Fruit fly (Drosophila melanogaster) whole organism, embryonic: ENCODE measurements around the gene GCS2alpha.
A peak's percentile ranks its signal among the peaks of the same experiment; 100 is the strongest.

Experiments used
- Abd-B ChIP-seq: fragments of 200-800 bp; sonication (Bioruptor generic); optimal IDR thresholded peaks from 2 replicates; lab custom pipeline; 2018; ENCODE audit warnings: missing biosample characterization, mild to moderate bottlenecking, missing genetic modification characterization, moderate library complexity
- Atf-2 ChIP-seq: fragments of 200-800 bp; sonication (Bioruptor generic); optimal IDR thresholded peaks from 2 replicates; lab custom pipeline; 2016; ENCODE audit warnings: missing biosample characterization, missing genetic modification characterization
- Awh ChIP-seq: fragments of 200-800 bp; sonication (Bioruptor generic); IDR thresholded peaks from 2 replicates; pipeline ENCODE4, ENCODE4 v1.3.6; 2022; ENCODE audit warnings: missing biosample characterization, missing genetic modification characterization
- CG10366 ChIP-seq: fragments of 200-800 bp; sonication (Bioruptor generic); IDR thresholded peaks from 2 replicates; pipeline ENCODE4 v1.3.6; 2022; ENCODE audit warnings: missing biosample characterization, missing genetic modification characterization
- CG11504 ChIP-seq: fragments of 200-800 bp; sonication (Bioruptor generic); optimal IDR thresholded peaks from 3 replicates; lab custom pipeline; 2019; ENCODE audit warnings: missing biosample characterization, mild to moderate bottlenecking, missing genetic modification characterization, moderate library complexity
- CG11696 ChIP-seq: fragments of 200-800 bp; sonication (Bioruptor generic); IDR thresholded peaks from 2 replicates; pipeline ENCODE4 v1.3.6; 2022; ENCODE audit warnings: missing biosample characterization, missing genetic modification characterization
- CG11723 ChIP-seq: fragments of 200-800 bp; sonication (Bioruptor generic); optimal IDR thresholded peaks from 2 replicates; lab custom pipeline; 2017; ENCODE audit warnings: missing biosample characterization, mild to moderate bottlenecking, missing genetic modification characterization
- CG12155 ChIP-seq: fragments of 200-800 bp; sonication (Bioruptor generic); optimal IDR thresholded peaks from 3 replicates; lab custom pipeline; 2016; ENCODE audit warnings: missing biosample characterization, missing genetic modification characterization
- CG13894 ChIP-seq: fragments of 200-800 bp; sonication (Bioruptor generic); optimal IDR thresholded peaks from 3 replicates; lab custom pipeline; 2018; ENCODE audit warnings: missing biosample characterization, mild to moderate bottlenecking, missing genetic modification characterization, moderate library complexity
- CG14050 ChIP-seq: fragments of 200-800 bp; sonication (Bioruptor generic); IDR thresholded peaks from 3 replicates; pipeline ENCODE4 v1.3.6; 2022; ENCODE audit warnings: missing biosample characterization, missing genetic modification characterization
- CG15011 ChIP-seq: fragments of 200-800 bp; sonication (Bioruptor generic); optimal IDR thresholded peaks from 3 replicates; lab custom pipeline; 2018; ENCODE audit warnings: missing biosample characterization, mild to moderate bottlenecking, missing genetic modification characterization
- CG15269 ChIP-seq: fragments of 200-800 bp; sonication (Bioruptor generic); optimal IDR thresholded peaks from 2 replicates; lab custom pipeline; 2018; ENCODE audit warnings: missing biosample characterization, mild to moderate bottlenecking, missing genetic modification characterization, moderate library complexity
- CG15479 ChIP-seq: fragments of 200-800 bp; sonication (Bioruptor generic); optimal IDR thresholded peaks from 3 replicates; lab custom pipeline; 2019; ENCODE audit warnings: missing biosample characterization, mild to moderate bottlenecking, missing genetic modification characterization, moderate library complexity
- CG15601 ChIP-seq: fragments of 200-800 bp; sonication (Bioruptor generic); optimal IDR thresholded peaks from 3 replicates; lab custom pipeline; 2019; ENCODE audit warnings: missing biosample characterization, mild to moderate bottlenecking, missing genetic modification characterization, moderate library complexity
- CG16863 ChIP-seq: fragments of 200-800 bp; sonication (Bioruptor generic); optimal IDR thresholded peaks from 3 replicates; lab custom pipeline; 2016; ENCODE audit warnings: missing biosample characterization, missing genetic modification characterization
- CG17361 ChIP-seq: fragments of 200-800 bp; sonication (Bioruptor generic); IDR thresholded peaks from 3 replicates; pipeline ENCODE4 v1.3.6; 2022; ENCODE audit warnings: missing biosample characterization, missing genetic modification characterization
- CG17829 ChIP-seq: fragments of 200-800 bp; optimal IDR thresholded peaks from 2 replicates; lab custom pipeline; 2019; ENCODE audit warnings: missing biosample characterization, mild to moderate bottlenecking, missing genetic modification characterization, moderate library complexity
- CG3407 ChIP-seq: fragments of 200-800 bp; sonication (Bioruptor generic); optimal IDR thresholded peaks from 2 replicates; lab custom pipeline; 2018; ENCODE audit warnings: missing biosample characterization, mild to moderate bottlenecking, missing genetic modification characterization
- CG34422 ChIP-seq: fragments of 200-800 bp; sonication (Bioruptor generic); IDR thresholded peaks from 3 replicates; pipeline ENCODE4 v1.3.6; 2022; ENCODE audit warnings: missing biosample characterization, missing genetic modification characterization
- CG3847 ChIP-seq: fragments of 200-800 bp; sonication (Bioruptor generic); IDR thresholded peaks from 2 replicates; pipeline ENCODE4 v1.3.6; 2022; ENCODE audit warnings: missing biosample characterization, missing genetic modification characterization
- CG6175 ChIP-seq: fragments of 200-800 bp; sonication (Bioruptor generic); IDR thresholded peaks from 3 replicates; pipeline ENCODE4 v1.3.6; 2022; ENCODE audit warnings: missing biosample characterization, missing genetic modification characterization
- CG6272 ChIP-seq: fragments of 200-800 bp; sonication (Bioruptor generic); IDR thresholded peaks from 2 replicates; pipeline ENCODE4 v1.3.6; 2022; ENCODE audit warnings: missing biosample characterization, missing genetic modification characterization
- CG6791 ChIP-seq: fragments of 200-800 bp; sonication (Bioruptor generic); IDR thresholded peaks from 3 replicates; pipeline ENCODE4 v1.3.6; 2022; ENCODE audit warnings: missing biosample characterization, missing genetic modification characterization; ENCODE audit not compliant: partially characterized antibody
- CG6813 ChIP-seq: fragments of 200-800 bp; sonication (Bioruptor generic); optimal IDR thresholded peaks from 2 replicates; lab custom pipeline; 2017; ENCODE audit warnings: missing biosample characterization, missing genetic modification characterization, mild to moderate bottlenecking, moderate library complexity, missing genetic modification reagents
- CG8290 ChIP-seq, 3 experiments: fragments of 200-800 bp; sonication (Bioruptor generic); optimal IDR thresholded peaks; 2 replicates each; lab custom pipeline; 2016 to 2019; ENCODE audit warnings: missing biosample characterization in 3 of 3, missing genetic modification characterization in 3 of 3, mild to moderate bottlenecking in 2 of 3, moderate library complexity in 1 of 3
- CG8478 ChIP-seq: fragments of >200 bp; optimal IDR thresholded peaks from 2 replicates; lab custom pipeline; 2018
- Dad ChIP-seq: fragments of 200-800 bp; sonication (Bioruptor generic); optimal IDR thresholded peaks from 3 replicates; lab custom pipeline; 2016; ENCODE audit warnings: missing biosample characterization, missing genetic modification characterization
- Eip74EF ChIP-seq, 2 experiments: fragments of 200-800 bp in 1 of 2; fragments of >200 bp in 1 of 2; sonication (Bioruptor generic) in 1 of 2; optimal IDR thresholded peaks; 2 replicates each; lab custom pipeline; 2017 to 2019; ENCODE audit warnings: missing biosample characterization in 2 of 2, missing genetic modification characterization in 2 of 2, mild to moderate bottlenecking in 1 of 2, moderate library complexity in 1 of 2
- Ets65A ChIP-seq: fragments of 200-800 bp; sonication (Bioruptor generic); peaks from one replicate; lab custom pipeline; 2016; ENCODE audit warnings: missing biosample characterization, missing genetic modification characterization
- Fer2 ChIP-seq: fragments of 200-800 bp; sonication (Bioruptor generic); optimal IDR thresholded peaks from 2 replicates; lab custom pipeline; 2018; ENCODE audit warnings: missing biosample characterization, mild to moderate bottlenecking, missing genetic modification characterization, moderate library complexity
- Gug ChIP-seq: fragments of 200-800 bp; sonication (Bioruptor generic); IDR thresholded peaks from 4 replicates; pipeline ENCODE4 v1.3.6; 2022; ENCODE audit warnings: missing biosample characterization, missing genetic modification characterization
- H2.0 ChIP-seq: fragments of 200-800 bp; sonication (Bioruptor generic); IDR thresholded peaks from 2 replicates; pipeline ENCODE4 v1.3.6; 2022; ENCODE audit warnings: missing biosample characterization, missing genetic modification characterization
- HLHmδ ChIP-seq: fragments of 200-800 bp; sonication (Bioruptor generic); optimal IDR thresholded peaks from 2 replicates; lab custom pipeline; 2018; ENCODE audit warnings: missing biosample characterization, mild to moderate bottlenecking, missing genetic modification characterization, moderate library complexity
- MBD-R2 ChIP-seq: fragments of 200-800 bp; sonication (Bioruptor generic); IDR thresholded peaks from 2 replicates; pipeline ENCODE4 v1.3.6; 2022; ENCODE audit warnings: missing biosample characterization, missing genetic modification characterization
- Poxn ChIP-seq: fragments of 200-800 bp; sonication (Bioruptor generic); IDR thresholded peaks from 2 replicates; pipeline ENCODE4 v1.3.6; 2022; ENCODE audit warnings: missing biosample characterization, missing genetic modification characterization
- Sox100B ChIP-seq: fragments of 200-800 bp; sonication (Bioruptor generic); optimal IDR thresholded peaks from 3 replicates; lab custom pipeline; 2018; ENCODE audit warnings: missing biosample characterization, mild to moderate bottlenecking, missing genetic modification characterization
- Sox102F ChIP-seq: fragments of 200-800 bp; sonication (Bioruptor generic); optimal IDR thresholded peaks from 2 replicates; lab custom pipeline; 2018; ENCODE audit warnings: missing biosample characterization, mild to moderate bottlenecking, missing genetic modification characterization, moderate library complexity
- Usf ChIP-seq: fragments of 200-800 bp; sonication (Bioruptor generic); optimal IDR thresholded peaks from 2 replicates; lab custom pipeline; 2017; ENCODE audit warnings: missing genotype, missing biosample characterization, missing genetic modification characterization
- dimm ChIP-seq: fragments of 200-800 bp; sonication (Bioruptor generic); IDR thresholded peaks from 2 replicates; pipeline ENCODE4 v1.3.6; 2022; ENCODE audit warnings: missing biosample characterization, missing genetic modification characterization
- gsb-n ChIP-seq: fragments of 200-800 bp; sonication (Bioruptor generic); optimal IDR thresholded peaks from 3 replicates; lab custom pipeline; 2018; ENCODE audit warnings: missing biosample characterization, mild to moderate bottlenecking, missing genetic modification characterization
- hb ChIP-seq: fragments of 200-800 bp; sonication (Bioruptor generic); IDR thresholded peaks from 3 replicates; pipeline ENCODE4 v1.3.6; 2022; ENCODE audit warnings: missing biosample characterization, missing genetic modification characterization; ENCODE audit not compliant: partially characterized antibody
- hkb ChIP-seq, 2 experiments: fragments of 200-800 bp in 1 of 2; fragments of >200 bp in 1 of 2; sonication (Bioruptor generic) in 1 of 2; IDR thresholded peaks in 1 of 2; optimal IDR thresholded peaks in 1 of 2; 2 replicates each; pipeline versions ENCODE4 v1.3.6 to Lab custom; 2017 to 2022; ENCODE audit warnings: missing biosample characterization in 1 of 2, missing genetic modification characterization in 1 of 2
- kah ChIP-seq: fragments of 200-800 bp; sonication (Bioruptor generic); optimal IDR thresholded peaks from 2 replicates; lab custom pipeline; 2018; ENCODE audit warnings: missing biosample characterization, mild to moderate bottlenecking, missing genetic modification characterization
- kay ChIP-seq: fragments of 200-800 bp; sonication (Bioruptor generic); optimal IDR thresholded peaks from 2 replicates; lab custom pipeline; 2016; ENCODE audit warnings: missing biosample characterization, missing genetic modification characterization
- klu ChIP-seq: fragments of 200-800 bp; sonication (Bioruptor generic); IDR thresholded peaks from 2 replicates; pipeline ENCODE4 v1.3.6; 2022; ENCODE audit warnings: missing biosample characterization, missing genetic modification characterization
- nmo ChIP-seq: fragments of 200-800 bp; sonication (Bioruptor generic); optimal IDR thresholded peaks from 2 replicates; lab custom pipeline; 2018; ENCODE audit warnings: missing biosample characterization, mild to moderate bottlenecking, missing genetic modification characterization, moderate library complexity
- repo ChIP-seq: fragments of 200-800 bp; sonication (Bioruptor generic); optimal IDR thresholded peaks from 2 replicates; lab custom pipeline; 2016; ENCODE audit warnings: missing biosample characterization, missing genetic modification characterization
- sens-2 ChIP-seq: fragments of 200-800 bp; sonication (Bioruptor generic); IDR thresholded peaks from 2 replicates; pipeline ENCODE4 v1.3.6; 2022; ENCODE audit warnings: missing biosample characterization, missing genetic modification characterization
- tin ChIP-seq: fragments of 200-800 bp; sonication (Bioruptor generic); optimal IDR thresholded peaks from 3 replicates; lab custom pipeline; 2016; ENCODE audit warnings: missing biosample characterization, missing genetic modification characterization
- wdn ChIP-seq: fragments of 200-800 bp; sonication (Bioruptor generic); IDR thresholded peaks from 2 replicates; pipeline ENCODE4 v1.3.6; 2022; ENCODE audit warnings: missing biosample characterization, missing genetic modification characterization
- yki ChIP-seq: fragments of >200 bp; optimal IDR thresholded peaks from 3 replicates; lab custom pipeline; 2018

The GCS2alpha gene

DNA sequence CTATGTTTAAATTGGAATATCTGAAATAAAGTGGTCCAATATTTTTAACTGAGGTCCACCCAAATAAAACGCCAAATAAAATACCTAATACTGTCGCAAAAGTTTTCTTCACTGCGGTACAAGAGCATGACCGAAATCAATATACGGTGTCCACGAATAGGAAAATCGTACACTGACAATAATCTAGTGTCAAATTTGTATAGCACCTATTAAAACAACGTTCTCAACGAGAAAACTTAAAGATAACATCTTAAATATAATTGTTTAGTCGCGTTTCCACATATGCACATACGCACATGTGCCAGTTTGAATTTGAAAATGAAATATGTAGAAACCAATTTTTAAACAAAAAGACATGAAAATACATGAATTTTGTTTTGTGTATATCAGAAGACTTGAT, 26.4 kb upstream of the GCS2alpha start (continued):
- peak; percentile 75 for TF ChIP-seq CG15269 (tag; lab: Kevin White, UChicago)
- TF ChIP-seq nmo (GFP tag; lab: Kevin White, UChicago): peak; percentile 85
- no peak for TF ChIP-seq hb (GFP tag; lab: Robert Waterston, UW)
- peak; percentile 47 for TF ChIP-seq CG15011 (GFP tag; lab: Kevin White, UChicago)
- TF ChIP-seq Dad (GFP tag; lab: Kevin White, UChicago): peak; percentile 37
- TF ChIP-seq CG10366 (GFP tag; lab: Robert Waterston, UW): peak; percentile 52
- peak; percentile 15 for TF ChIP-seq CG12155 (GFP tag; lab: Kevin White, UChicago)
- TF ChIP-seq gsb-n (tag; lab: Kevin White, UChicago): peak; percentile 67
- TF ChIP-seq CG16863 (GFP tag; lab: Kevin White, UChicago): peak; percentile 67
- TF ChIP-seq kah: peak; percentile 50
- no peak for TF ChIP-seq CG15479 (GFP tag; lab: Kevin White, UChicago)
- TF ChIP-seq CG3847 (GFP tag; lab: Robert Waterston, UW): no peak; the same call in 1 of the 2 replicates
- TF ChIP-seq CG13894 (tag; lab: Kevin White, UChicago): peak; percentile 1
- TF ChIP-seq Fer2 (tag; lab: Kevin White, UChicago): peak; percentile 33
- TF ChIP-seq MBD-R2 (GFP tag; lab: Robert Waterston, UW): peak; percentile 40; the same call in 1 of the 2 replicates
- TF ChIP-seq CG6813 (GFP tag; lab: Kevin White, UChicago): peak; percentile 67
- peak; percentile 56 for TF ChIP-seq Abd-B
- peak; percentile 75 for TF ChIP-seq Sox102F (GFP tag; lab: Kevin White, UChicago)
- TF ChIP-seq yki (lab: Kevin White, UChicago): no peak
- peak; percentile 73 for TF ChIP-seq Atf-2 (GFP tag; lab: Kevin White, UChicago)
- peak; percentile 32 for TF ChIP-seq CG8290 (GFP tag; optimal IDR thresholded peaks at IDR 0.05; lab: Kevin White, UChicago)
- TF ChIP-seq CG8290 (tag; optimal IDR thresholded peaks at IDR 0.05; lab: Kevin White, UChicago): peak in 1 of 2 experiments; percentile 31
- peak; percentile 71 for TF ChIP-seq tin (GFP tag; lab: Kevin White, UChicago)
- no peak for TF ChIP-seq Awh (GFP tag; lab: Robert Waterston, UW)
- peak; percentile 95 for TF ChIP-seq Ets65A
- no peak for TF ChIP-seq H2.0 (GFP tag; lab: Robert Waterston, UW)
- TF ChIP-seq CG11504 (tag; lab: Kevin White, UChicago): peak; percentile 79
- TF ChIP-seq CG15601: peak; percentile 69
- TF ChIP-seq CG11723 (GFP tag; lab: Kevin White, UChicago): no peak
- peak; percentile 73 for TF ChIP-seq Sox100B (GFP tag; lab: Kevin White, UChicago)
- peak; percentile 78 for TF ChIP-seq CG17829 (tag; lab: Kevin White, UChicago)
- no peak for TF ChIP-seq CG11696 (GFP tag; lab: Robert Waterston, UW)
- no peak for TF ChIP-seq wdn (GFP tag; lab: Robert Waterston, UW)
- TF ChIP-seq kay: no peak
- TF ChIP-seq hkb (optimal IDR thresholded peaks at IDR 0.05; lab: Kevin White, UChicago): no peak
- TF ChIP-seq hkb (GFP tag; IDR thresholded peaks at IDR 0.05; lab: Robert Waterston, UW): peak; percentile 76; the same call in 1 of the 2 replicates
- peak in 1 of 2 experiments; percentile 70 for TF ChIP-seq Eip74EF (GFP tag; optimal IDR thresholded peaks at IDR 0.05; lab: Kevin White, UChicago)
- TF ChIP-seq Gug (GFP tag; lab: Robert Waterston, UW): peak; percentile 34; the same call in 1 of the 4 replicates
- no peak for TF ChIP-seq Poxn (GFP tag; lab: Robert Waterston, UW)
- peak; percentile 50 for TF ChIP-seq CG3407 (GFP tag; lab: Kevin White, UChicago)
- TF ChIP-seq CG17361: peak; percentile 70; the same call in 2 of the 3 replicates
- no peak for TF ChIP-seq HLHmδ (GFP tag; lab: Kevin White, UChicago)
- no peak for TF ChIP-seq sens-2
- TF ChIP-seq klu (GFP tag; lab: Robert Waterston, UW): no peak
- no peak for TF ChIP-seq CG6272 (GFP tag; lab: Robert Waterston, UW)
- no peak for TF ChIP-seq CG6791
- peak; percentile 37; the same call in 2 of the 3 replicates for TF ChIP-seq CG14050 (GFP tag; lab: Robert Waterston, UW)
- TF ChIP-seq dimm (GFP tag; lab: Robert Waterston, UW): no peak
- no peak for TF ChIP-seq CG6175 (GFP tag; lab: Robert Waterston, UW)
- TF ChIP-seq Usf (GFP tag; lab: Kevin White, UChicago): no peak
- no peak; the same call in 1 of the 3 replicates for TF ChIP-seq CG34422 (GFP tag; lab: Robert Waterston, UW)
- peak; percentile 23 for TF ChIP-seq repo (GFP tag; lab: Kevin White, UChicago)
- no peak for TF ChIP-seq CG8478 (lab: Kevin White, UChicago)
